Worm (Caenorhabditis elegans) whole organism, L1 larva: Measurements from ENCODE around the gene B0495.9.

Experiments used
- blmp-1 ChIP-seq: fragments of 150-350 bp; optimal IDR thresholded peaks from 2 replicates; lab custom pipeline; 2014; ENCODE audit warnings: missing biosample characterization, missing genetic modification characterization
- lin-15B ChIP-seq: fragments of 150-350 bp; sonication (generic microtip); optimal IDR thresholded peaks from 3 replicates; lab custom pipeline; 2014; ENCODE audit warnings: missing biosample characterization, missing genetic modification characterization
- lin-39 ChIP-seq: fragments of 150-350 bp; optimal IDR thresholded peaks from 2 replicates; lab custom pipeline; 2014; ENCODE audit warnings: missing biosample characterization, missing genetic modification reagents, missing genetic modification characterization

ce11 chrII:7690384-7690783, 18.1 kb downstream of the B0495.9 start, which contains the start of gene pid-1:
- no peak for TF ChIP-seq lin-15B
- TF ChIP-seq lin-39 (tag; lab: Kevin White, UChicago) = no peak
- TF ChIP-seq blmp-1 (tag; lab: Kevin White, UChicago) = no peak
